Fruit fly (Drosophila melanogaster): ENCODE data around the gene CG32302.

The CG32302 gene

dm6 chr3L:2257412-2257862 is 11.2 kb upstream of the CG32302 start, which contains the start of the genes CG1275 and Elp5:
Gene CG1275 (minus strand): TSS chr3L:2257423.
Gene Elp5 (plus strand): TSS chr3L:2257456.
- TF ChIP-seq pan (optimal IDR thresholded peaks at IDR 0.05) (no peak), CG8478 (optimal IDR thresholded peaks at IDR 0.05) (no peak), EcR (GFP tag; optimal IDR thresholded peaks at IDR 0.05) (no peak), usp (GFP tag; optimal IDR thresholded peaks at IDR 0.05) (no peak), Dll (optimal IDR thresholded peaks at IDR 0.05) (no peak), psq (optimal IDR thresholded peaks at IDR 0.05) (no peak)

- no peak for TF ChIP-seq pan (optimal IDR thresholded peaks at IDR 0.05)
- no peak for TF ChIP-seq EcR (GFP tag; optimal IDR thresholded peaks at IDR 0.05)
- no peak for TF ChIP-seq Dll (optimal IDR thresholded peaks at IDR 0.05)
- no peak for TF ChIP-seq usp (GFP tag; optimal IDR thresholded peaks at IDR 0.05)
- no peak for TF ChIP-seq psq (optimal IDR thresholded peaks at IDR 0.05)
- TF ChIP-seq CG8478 (optimal IDR thresholded peaks at IDR 0.05) = no peak
Observed at dm6 chr3L:2261282-2261681, 7.3 kb upstream of the CG32302 start.

dm6 chr3L:2262515-2262944 is 6.1 kb upstream of the CG32302 start, which contains the start of the genes oxt and CG13807:
Gene oxt (minus strand): TSS chr3L:2262664.
Gene CG13807 (plus strand): TSS chr3L:2262919.
- TF ChIP-seq EcR (GFP tag; optimal IDR thresholded peaks at IDR 0.05) (no peak), usp (GFP tag; optimal IDR thresholded peaks at IDR 0.05) (no peak), pan (optimal IDR thresholded peaks at IDR 0.05) (no peak), CG8478 (optimal IDR thresholded peaks at IDR 0.05) (no peak), psq (optimal IDR thresholded peaks at IDR 0.05) (no peak), Dll (optimal IDR thresholded peaks at IDR 0.05) (no peak)

- no peak for TF ChIP-seq pan (optimal IDR thresholded peaks at IDR 0.05)
- no peak for TF ChIP-seq CG8478 (optimal IDR thresholded peaks at IDR 0.05)
- TF ChIP-seq Dll (optimal IDR thresholded peaks at IDR 0.05) = no peak
- no peak for TF ChIP-seq EcR (GFP tag; optimal IDR thresholded peaks at IDR 0.05)
- no peak for TF ChIP-seq usp (GFP tag; optimal IDR thresholded peaks at IDR 0.05)
- TF ChIP-seq psq (optimal IDR thresholded peaks at IDR 0.05) = no peak
Observed at dm6 chr3L:2265692-2266444, 2.8 kb upstream of the CG32302 start, which contains the start of the genes ecd and CG13806. Gene ecd (minus strand): TSS chr3L:2265857. Gene CG13806 (plus strand): TSS chr3L:2266394.

- TF ChIP-seq usp (GFP tag; optimal IDR thresholded peaks at IDR 0.05) (no peak), psq (optimal IDR thresholded peaks at IDR 0.05) (no peak), Dll (optimal IDR thresholded peaks at IDR 0.05) (no peak), CG8478 (optimal IDR thresholded peaks at IDR 0.05) (no peak), pan (optimal IDR thresholded peaks at IDR 0.05) (no peak), EcR (GFP tag; optimal IDR thresholded peaks at IDR 0.05) (no peak)
Observed at dm6 chr3L:2267558-2267957, 1.1 kb upstream of the CG32302 start, which contains the start of gene obst-I. Gene obst-I (plus strand): TSS chr3L:2267858.

dm6 chr3L:2272669-2273068 is 4.0 kb downstream of the CG32302 start, which contains the start of gene yellow-g:
Gene yellow-g (minus strand): TSS chr3L:2272769.
- TF ChIP-seq psq (optimal IDR thresholded peaks at IDR 0.05) (no peak), Dll (optimal IDR thresholded peaks at IDR 0.05) (no peak), EcR (GFP tag; optimal IDR thresholded peaks at IDR 0.05) (no peak), CG8478 (optimal IDR thresholded peaks at IDR 0.05) (no peak), usp (GFP tag; optimal IDR thresholded peaks at IDR 0.05) (no peak), pan (optimal IDR thresholded peaks at IDR 0.05) (no peak)

- no peak for TF ChIP-seq usp (GFP tag; optimal IDR thresholded peaks at IDR 0.05)
- no peak for TF ChIP-seq CG8478 (optimal IDR thresholded peaks at IDR 0.05)
- TF ChIP-seq Dll (optimal IDR thresholded peaks at IDR 0.05) = no peak
- TF ChIP-seq EcR (GFP tag; optimal IDR thresholded peaks at IDR 0.05) = no peak
- TF ChIP-seq pan (optimal IDR thresholded peaks at IDR 0.05) = no peak
- TF ChIP-seq psq (optimal IDR thresholded peaks at IDR 0.05) = no peak
Observed at dm6 chr3L:2273392-2273791, 4.8 kb downstream of the CG32302 start.

- no peak for TF ChIP-seq Dll (optimal IDR thresholded peaks at IDR 0.05)
- no peak for TF ChIP-seq psq (optimal IDR thresholded peaks at IDR 0.05)
- no peak for TF ChIP-seq EcR (GFP tag; optimal IDR thresholded peaks at IDR 0.05)
- TF ChIP-seq pan (optimal IDR thresholded peaks at IDR 0.05) = no peak
- TF ChIP-seq CG8478 (optimal IDR thresholded peaks at IDR 0.05) = no peak
- no peak for TF ChIP-seq usp (GFP tag; optimal IDR thresholded peaks at IDR 0.05)
Observed at dm6 chr3L:2276250-2276649, 7.6 kb downstream of the CG32302 start, which contains the start of gene yellow-g2. Gene yellow-g2 (plus strand): TSS chr3L:2276550.

- TF ChIP-seq psq (optimal IDR thresholded peaks at IDR 0.05) (no peak), EcR (GFP tag; optimal IDR thresholded peaks at IDR 0.05) (no peak), Dll (optimal IDR thresholded peaks at IDR 0.05) (no peak), CG8478 (optimal IDR thresholded peaks at IDR 0.05) (no peak), pan (optimal IDR thresholded peaks at IDR 0.05) (no peak), usp (GFP tag; optimal IDR thresholded peaks at IDR 0.05) (no peak)
Observed at dm6 chr3L:2282506-2282905, 13.9 kb downstream of the CG32302 start, which contains the start of gene MsR2. Gene MsR2 (plus strand): TSS chr3L:2282883.

All from whole organism.